Worm (Caenorhabditis elegans) whole organism, L2 larva: ENCODE results near the gene D1079.1.

Experiments
- fos-1 ChIP-seq: fragments of 150-350 bp; optimal IDR thresholded peaks from 2 replicates; lab custom pipeline; 2014; ENCODE audit warnings: missing biosample characterization, missing genetic modification characterization
- mdl-1 ChIP-seq, 2 experiments: fragments of 150-350 bp in 1 of 2; sonication (generic microtip) in 1 of 2; optimal IDR thresholded peaks; 2 replicates each; lab custom pipeline; 2017; ENCODE audit warnings: missing biosample characterization in 2 of 2, missing genetic modification characterization in 2 of 2
- nhr-10 ChIP-seq: sonication (generic microtip); optimal IDR thresholded peaks from 2 replicates; lab custom pipeline; 2017; ENCODE audit warnings: missing biosample characterization, missing genetic modification characterization
- nhr-25 ChIP-seq: fragments of 150-350 bp; sonication (generic microtip); optimal IDR thresholded peaks from 3 replicates; lab custom pipeline; 2014; ENCODE audit warnings: missing biosample characterization, missing genetic modification characterization
- ztf-11 ChIP-seq: sonication (generic microtip); optimal IDR thresholded peaks from 2 replicates; lab custom pipeline; 2017; ENCODE audit warnings: missing biosample characterization, missing genetic modification characterization

ce11 chrX:4371413-4371812 is 31.5 kb upstream of the D1079.1 start, which contains the start of gene R160.13:
- no peak for TF ChIP-seq nhr-25 (tag; lab: Kevin White, UChicago)
- no peak for TF ChIP-seq mdl-1 (tag; optimal IDR thresholded peaks at IDR 0.05; lab: Kevin White, UChicago)
- no peak for TF ChIP-seq ztf-11 (tag; lab: Kevin White, UChicago)
- TF ChIP-seq fos-1 (tag; lab: Kevin White, UChicago) = no peak
- no peak for TF ChIP-seq nhr-10 (tag; lab: Kevin White, UChicago)
